Worm (Caenorhabditis elegans): ENCODE measurements around the gene F25H8.2.
A peak's percentile ranks its signal among the peaks of the same experiment; 100 is the strongest.

F25H8.2 gene

DNA sequence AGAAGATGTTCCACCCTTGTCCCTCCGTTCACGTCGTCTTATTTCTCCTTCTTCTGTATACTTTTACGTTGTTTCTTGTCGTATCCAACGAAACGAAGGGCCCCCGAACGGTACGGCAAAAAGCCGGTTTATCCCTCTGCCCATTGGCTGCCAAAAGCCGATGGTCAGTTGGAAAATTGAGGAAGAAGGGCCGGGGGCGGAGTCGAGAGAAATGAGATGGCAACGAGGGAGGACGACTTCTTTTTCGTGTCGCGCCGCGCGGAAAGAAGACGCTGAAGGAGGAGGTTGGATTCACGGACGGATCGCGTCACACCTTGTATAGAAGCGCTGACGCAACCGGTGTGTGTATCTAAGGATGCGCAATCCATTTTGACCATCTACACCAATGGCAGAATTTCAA lies 16.9 kb upstream of the F25H8.2 start:
- TF ChIP-seq ama-1 (optimal IDR thresholded peaks at IDR 0.05), result no peak
- no peak for TF ChIP-seq sma-9 (GFP tag; optimal IDR thresholded peaks at IDR 0.05)
- no peak for TF ChIP-seq sma-9 (tag; optimal IDR thresholded peaks at IDR 0.05)
- no peak for TF ChIP-seq mab-5 (tag; optimal IDR thresholded peaks at IDR 0.05)
- TF ChIP-seq ceh-16 (tag; optimal IDR thresholded peaks at IDR 0.05), result no peak
- no peak for TF ChIP-seq aly-2 (tag; optimal IDR thresholded peaks at IDR 0.05)
- no peak for TF ChIP-seq unc-62 (GFP tag; optimal IDR thresholded peaks at IDR 0.05)
- TF ChIP-seq nhr-23 (tag; optimal IDR thresholded peaks at IDR 0.05), result no peak
- TF ChIP-seq ceh-82 (tag; optimal IDR thresholded peaks at IDR 0.05), result no peak
- no peak for TF ChIP-seq nhr-10 (tag; optimal IDR thresholded peaks at IDR 0.05)

DNA sequence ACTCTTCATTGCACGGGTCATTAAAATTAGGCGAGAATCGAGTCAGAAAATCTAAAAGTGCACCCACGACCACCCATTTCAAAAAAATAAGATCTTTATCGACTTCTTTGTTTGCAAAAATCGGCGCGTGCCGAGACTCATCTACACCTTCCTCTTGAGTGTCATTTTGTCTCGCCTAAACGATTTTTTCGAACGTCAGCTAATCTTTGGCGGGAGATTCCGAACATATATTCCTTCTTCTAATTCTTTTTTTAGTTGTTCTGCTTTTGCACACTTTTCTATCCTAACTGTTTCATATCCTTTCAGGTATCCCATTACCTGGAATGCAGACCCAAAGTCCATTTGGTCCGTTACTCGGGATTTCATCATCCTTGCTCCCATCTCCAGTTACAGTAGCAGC lies 15.8 kb upstream of the F25H8.2 start, which contains the start of gene bed-3:
TSS of gene bed-3 (plus strand) at position 301 of the 400 bp plus-strand sequence.
- TF ChIP-seq mbf-1 (tag; optimal IDR thresholded peaks at IDR 0.05) (no peak), zag-1 (tag; optimal IDR thresholded peaks at IDR 0.05) (no peak), blmp-1 (tag; optimal IDR thresholded peaks at IDR 0.05; ENCODE audit: insufficient read depth) (no peak), elt-3 (tag; optimal IDR thresholded peaks at IDR 0.05) (no peak), mdl-1 (tag; optimal IDR thresholded peaks at IDR 0.05) (no peak), mab-5 (tag; optimal IDR thresholded peaks at IDR 0.05) (no peak), nhr-129 (tag; optimal IDR thresholded peaks at IDR 0.05) (no peak), unc-39 (tag; optimal IDR thresholded peaks at IDR 0.05) (no peak), nhr-10 (tag; optimal IDR thresholded peaks at IDR 0.05) (no peak), lin-39 (tag; optimal IDR thresholded peaks at IDR 0.05) (no peak), ceh-16 (tag; optimal IDR thresholded peaks at IDR 0.05) (no peak), ztf-4 (tag; optimal IDR thresholded peaks at IDR 0.05) (no peak), egl-27 (tag; optimal IDR thresholded peaks at IDR 0.05) (no peak), nhr-6 (tag; optimal IDR thresholded peaks at IDR 0.05) (no peak), ztf-11 (tag; optimal IDR thresholded peaks at IDR 0.05) (no peak), aly-2 (tag; optimal IDR thresholded peaks at IDR 0.05) (no peak)

DNA sequence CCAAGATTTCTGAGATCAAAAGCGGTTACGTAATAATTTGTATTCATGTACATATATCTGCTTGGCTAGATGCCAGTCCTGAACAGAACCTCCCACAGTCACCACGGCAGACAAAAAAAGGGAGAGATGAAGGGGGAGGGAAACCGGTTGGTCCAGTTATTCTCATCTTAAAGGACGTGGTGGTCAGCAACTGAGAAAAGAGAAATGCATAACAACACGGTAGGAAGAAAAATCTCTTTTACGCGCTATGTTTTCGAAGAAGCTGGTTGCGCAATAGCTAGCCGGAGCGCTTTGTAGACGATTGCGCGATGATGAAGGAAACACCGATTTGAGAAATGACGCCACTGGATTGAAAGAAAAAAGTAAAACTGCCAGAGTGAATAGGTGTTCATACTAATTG lies 14.0 kb upstream of the F25H8.2 start:
- peak; percentile 45 for TF ChIP-seq nhr-25 (tag; optimal IDR thresholded peaks at IDR 0.05)
- TF ChIP-seq lin-11 (tag; optimal IDR thresholded peaks at IDR 0.05), result no peak
- TF ChIP-seq F13H6.1 (tag; optimal IDR thresholded peaks at IDR 0.05), result no peak
- no peak for TF ChIP-seq lin-13 (GFP tag; optimal IDR thresholded peaks at IDR 0.05)
- no peak for TF ChIP-seq crh-2 (tag; optimal IDR thresholded peaks at IDR 0.05)
- TF ChIP-seq Y55F3AM.14 (GFP tag; optimal IDR thresholded peaks at IDR 0.05), result peak; percentile 16

DNA sequence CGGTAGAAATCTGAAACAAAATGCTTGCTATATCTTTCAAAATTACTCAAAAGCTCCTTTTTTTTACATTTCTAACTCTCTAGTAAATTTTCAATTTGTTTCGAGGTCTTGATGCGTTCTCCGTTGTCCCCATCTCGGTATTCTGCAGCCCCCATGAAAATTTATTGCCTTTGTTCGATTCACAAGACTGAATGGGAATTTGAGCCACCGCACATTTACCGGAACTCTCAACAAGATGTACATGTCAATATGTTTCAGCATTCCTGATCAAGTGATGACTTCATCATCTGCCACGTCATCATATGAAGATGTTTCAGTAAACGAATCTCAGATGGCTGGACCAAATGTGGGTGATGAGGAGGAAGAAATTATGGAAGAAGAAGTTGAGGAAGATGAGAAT lies 11.6 kb upstream of the F25H8.2 start:
- TF ChIP-seq sem-4 (tag; optimal IDR thresholded peaks at IDR 0.05), result no peak
- TF ChIP-seq lin-11 (tag; optimal IDR thresholded peaks at IDR 0.05), result no peak
- TF ChIP-seq unc-39 (tag; optimal IDR thresholded peaks at IDR 0.05), result no peak
- TF ChIP-seq alr-1 (tag; optimal IDR thresholded peaks at IDR 0.05), result no peak
- no peak for TF ChIP-seq fos-1 (tag; optimal IDR thresholded peaks at IDR 0.05)
- TF ChIP-seq blmp-1 (tag; optimal IDR thresholded peaks at IDR 0.05; ENCODE audit: insufficient read depth), result no peak
- no peak for TF ChIP-seq nhr-11 (tag; optimal IDR thresholded peaks at IDR 0.05)
- no peak for TF ChIP-seq lsy-2 (tag; optimal IDR thresholded peaks at IDR 0.05)
- no peak for TF ChIP-seq gmeb-1 (tag; optimal IDR thresholded peaks at IDR 0.05)
- no peak for TF ChIP-seq ceh-82 (tag; optimal IDR thresholded peaks at IDR 0.05)
- no peak for TF ChIP-seq nhr-25 (tag; optimal IDR thresholded peaks at IDR 0.05)
- no peak for TF ChIP-seq ztf-4 (tag; optimal IDR thresholded peaks at IDR 0.05)
- TF ChIP-seq ceh-16 (tag; optimal IDR thresholded peaks at IDR 0.05), result no peak
- TF ChIP-seq nhr-23 (tag; optimal IDR thresholded peaks at IDR 0.05), result no peak
- TF ChIP-seq nhr-237 (tag; optimal IDR thresholded peaks at IDR 0.05), result no peak
- TF ChIP-seq R02D3.7 (tag; optimal IDR thresholded peaks at IDR 0.05), result no peak
- no peak for TF ChIP-seq skn-1 (tag; optimal IDR thresholded peaks at IDR 0.05)

DNA sequence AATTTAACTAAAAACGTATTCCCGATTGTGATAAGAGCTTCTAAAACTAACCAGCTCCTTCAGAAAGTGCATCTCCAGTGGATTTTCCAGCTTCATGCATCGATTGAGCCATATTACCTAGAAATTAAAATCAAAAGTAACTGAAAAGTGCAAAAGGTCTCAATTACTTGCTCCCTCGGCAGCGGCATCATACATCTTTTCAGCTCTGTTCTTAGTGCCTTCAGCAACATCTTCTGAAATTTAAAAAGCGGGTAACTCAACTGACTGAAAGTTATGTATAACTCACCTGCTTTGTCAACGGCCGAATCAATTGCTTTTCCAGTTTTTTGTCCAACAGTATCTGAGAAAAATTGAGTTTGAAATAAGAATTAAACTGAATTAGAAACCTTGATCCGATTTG lies 7.6 kb upstream of the F25H8.2 start:
- TF ChIP-seq nhr-129 (tag; optimal IDR thresholded peaks at IDR 0.05) (no peak), lin-39 (tag; optimal IDR thresholded peaks at IDR 0.05) (no peak), elt-1 (tag; optimal IDR thresholded peaks at IDR 0.05) (no peak), mab-5 (tag; optimal IDR thresholded peaks at IDR 0.05) (no peak), nhr-23 (tag; optimal IDR thresholded peaks at IDR 0.05) (no peak), nhr-6 (tag; optimal IDR thresholded peaks at IDR 0.05) (no peak), C34F6.9 (tag; optimal IDR thresholded peaks at IDR 0.05) (no peak), ZK546.5 (tag; optimal IDR thresholded peaks at IDR 0.05) (no peak), R02D3.7 (tag; optimal IDR thresholded peaks at IDR 0.05) (no peak), nhr-10 (tag; optimal IDR thresholded peaks at IDR 0.05) (no peak), F13H6.1 (tag; optimal IDR thresholded peaks at IDR 0.05) (no peak), lin-13 (GFP tag; optimal IDR thresholded peaks at IDR 0.05) (no peak), peb-1 (tag; optimal IDR thresholded peaks at IDR 0.05) (no peak), nhr-237 (tag; optimal IDR thresholded peaks at IDR 0.05) (no peak), ztf-11 (tag; optimal IDR thresholded peaks at IDR 0.05) (no peak), snpc-4 (tag; optimal IDR thresholded peaks at IDR 0.05) (no peak)
